Fruit fly (Drosophila melanogaster) whole organism, embryonic: ENCODE measurements around the gene AnxB9.

Source experiments
- Abd-B ChIP-seq: fragments of 200-800 bp; sonication (Bioruptor generic); optimal IDR thresholded peaks from 2 replicates; lab custom pipeline; 2018; ENCODE audit warnings: missing biosample characterization, mild to moderate bottlenecking, missing genetic modification characterization, moderate library complexity
- Atf6 ChIP-seq: fragments of 200-800 bp; sonication (Bioruptor generic); IDR thresholded peaks from 2 replicates; pipeline ENCODE4 v1.3.6; 2022; ENCODE audit warnings: missing biosample characterization, missing genetic modification characterization
- CG10366 ChIP-seq: fragments of 200-800 bp; sonication (Bioruptor generic); IDR thresholded peaks from 2 replicates; pipeline ENCODE4 v1.3.6; 2022; ENCODE audit warnings: missing biosample characterization, missing genetic modification characterization
- CG10431 ChIP-seq: fragments of 200-800 bp; sonication (Bioruptor generic); optimal IDR thresholded peaks from 3 replicates; lab custom pipeline; 2018; ENCODE audit warnings: missing biosample characterization, mild to moderate bottlenecking, missing genetic modification characterization
- CG10543 ChIP-seq: fragments of 200-800 bp; sonication (Bioruptor generic); optimal IDR thresholded peaks from 3 replicates; lab custom pipeline; 2017; ENCODE audit warnings: missing biosample characterization, mild to moderate bottlenecking, missing genetic modification characterization, moderate library complexity
- CG11085 ChIP-seq: fragments of 200-800 bp; sonication (Bioruptor generic); IDR thresholded peaks from 2 replicates; pipeline ENCODE4 v1.3.6; 2022; ENCODE audit warnings: missing biosample characterization, missing genetic modification characterization
- CG13296 ChIP-seq: fragments of 200-800 bp; sonication (Bioruptor generic); optimal IDR thresholded peaks from 3 replicates; lab custom pipeline; 2018; ENCODE audit warnings: missing biosample characterization, mild to moderate bottlenecking, missing genetic modification characterization
- CG13424 ChIP-seq: fragments of 200-800 bp; sonication (Bioruptor generic); optimal IDR thresholded peaks from 2 replicates; lab custom pipeline; 2019; ENCODE audit warnings: missing biosample characterization, mild to moderate bottlenecking, missing genetic modification characterization, moderate library complexity
- CG15514 ChIP-seq: fragments of 200-800 bp; sonication (Bioruptor generic); optimal IDR thresholded peaks from 3 replicates; lab custom pipeline; 2017; ENCODE audit warnings: missing biosample characterization, missing genetic modification characterization, mild to moderate bottlenecking, moderate library complexity, missing genetic modification reagents
- CG17612 ChIP-seq: fragments of 200-800 bp; sonication (Bioruptor generic); IDR thresholded peaks from 2 replicates; pipeline ENCODE4 v1.3.6; 2022; ENCODE audit warnings: missing biosample characterization, missing genetic modification characterization
- CG17829 ChIP-seq: fragments of 200-800 bp; optimal IDR thresholded peaks from 2 replicates; lab custom pipeline; 2019; ENCODE audit warnings: missing biosample characterization, mild to moderate bottlenecking, missing genetic modification characterization, moderate library complexity
- CG2129 ChIP-seq: fragments of 200-800 bp; sonication (Bioruptor generic); IDR thresholded peaks from 2 replicates; pipeline ENCODE4 v1.3.6; 2022; ENCODE audit warnings: missing biosample characterization, missing genetic modification characterization; ENCODE audit not compliant: partially characterized antibody
- CG30020 ChIP-seq: fragments of 200-800 bp; optimal IDR thresholded peaks from 2 replicates; lab custom pipeline; 2019; ENCODE audit warnings: missing biosample characterization, mild to moderate bottlenecking, missing genetic modification characterization, moderate library complexity
- CG31224 ChIP-seq: fragments of 200-800 bp; sonication (Bioruptor generic); IDR thresholded peaks from 2 replicates; pipeline ENCODE4 v1.3.6; 2022; ENCODE audit warnings: missing biosample characterization, missing genetic modification characterization
- CG3407 ChIP-seq: fragments of 200-800 bp; sonication (Bioruptor generic); optimal IDR thresholded peaks from 2 replicates; lab custom pipeline; 2018; ENCODE audit warnings: missing biosample characterization, mild to moderate bottlenecking, missing genetic modification characterization
- CG34422 ChIP-seq: fragments of 200-800 bp; sonication (Bioruptor generic); IDR thresholded peaks from 3 replicates; pipeline ENCODE4 v1.3.6; 2022; ENCODE audit warnings: missing biosample characterization, missing genetic modification characterization
- CG3726 ChIP-seq: fragments of 200-800 bp; sonication (Bioruptor generic); IDR thresholded peaks from 3 replicates; pipeline ENCODE4, ENCODE4 v1.3.6; 2022; ENCODE audit warnings: missing biosample characterization, missing genetic modification characterization
- CG4707 ChIP-seq: fragments of 200-800 bp; sonication (Bioruptor generic); optimal IDR thresholded peaks from 2 replicates; lab custom pipeline; 2018; ENCODE audit warnings: missing biosample characterization, mild to moderate bottlenecking, missing genetic modification characterization, moderate library complexity
- CG5245 ChIP-seq: fragments of 200-800 bp; sonication (Bioruptor generic); optimal IDR thresholded peaks from 3 replicates; lab custom pipeline; 2016; ENCODE audit warnings: missing biosample characterization, missing genetic modification characterization
- CG6254 ChIP-seq: fragments of 200-800 bp; sonication (Bioruptor generic); optimal IDR thresholded peaks from 3 replicates; lab custom pipeline; 2017; ENCODE audit warnings: mild to moderate bottlenecking, missing biosample characterization, missing genetic modification reagents, missing genetic modification characterization
- CG8944 ChIP-seq: fragments of 200-800 bp; sonication (Bioruptor generic); optimal IDR thresholded peaks from 3 replicates; lab custom pipeline; 2016; ENCODE audit warnings: missing biosample characterization, missing genetic modification characterization
- CG9609 ChIP-seq: fragments of 200-800 bp; sonication (Bioruptor generic); optimal IDR thresholded peaks from 3 replicates; lab custom pipeline; 2016; ENCODE audit warnings: missing biosample characterization, missing genetic modification characterization
- Dek ChIP-seq: fragments of 200-800 bp; sonication (Bioruptor generic); optimal IDR thresholded peaks from 3 replicates; lab custom pipeline; 2019; ENCODE audit warnings: missing biosample characterization, mild to moderate bottlenecking, missing genetic modification characterization, moderate library complexity
- Dip3 ChIP-seq: fragments of 200-800 bp; sonication (Bioruptor generic); optimal IDR thresholded peaks from 3 replicates; lab custom pipeline; 2016; ENCODE audit warnings: missing biosample characterization, missing genetic modification characterization
- Fer3 ChIP-seq: fragments of 200-800 bp; sonication (Bioruptor generic); optimal IDR thresholded peaks from 2 replicates; lab custom pipeline; 2018; ENCODE audit warnings: missing biosample characterization, mild to moderate bottlenecking, missing genetic modification characterization, moderate library complexity
- Hey ChIP-seq: fragments of 200-800 bp; sonication (Bioruptor generic); optimal IDR thresholded peaks from 3 replicates; lab custom pipeline; 2018; ENCODE audit warnings: missing biosample characterization, mild to moderate bottlenecking, missing genetic modification characterization
- Hr78 ChIP-seq, 2 experiments: fragments of 200-800 bp in 1 of 2; fragments of >200 bp in 1 of 2; sonication (Bioruptor generic) in 1 of 2; optimal IDR thresholded peaks; 2 replicates each; lab custom pipeline; 2017 to 2019; ENCODE audit warnings: missing biosample characterization in 2 of 2, missing genetic modification characterization in 2 of 2, mild to moderate bottlenecking in 1 of 2, moderate library complexity in 1 of 2
- Lpt ChIP-seq: fragments of >200 bp; optimal IDR thresholded peaks from 2 replicates; lab custom pipeline; 2018; ENCODE audit warnings: missing biosample characterization, missing genetic modification characterization
- Meics ChIP-seq: fragments of 200-800 bp; sonication (Bioruptor generic); optimal IDR thresholded peaks from 2 replicates; lab custom pipeline; 2017; ENCODE audit warnings: missing biosample characterization, mild to moderate bottlenecking, missing genetic modification characterization
- NK7.1 ChIP-seq: fragments of 200-800 bp; sonication (Bioruptor generic); optimal IDR thresholded peaks from 3 replicates; lab custom pipeline; 2016; ENCODE audit warnings: missing biosample characterization, missing genetic modification characterization
- Neu2 ChIP-seq: fragments of 200-800 bp; sonication (Bioruptor generic); optimal IDR thresholded peaks from 3 replicates; lab custom pipeline; 2016; ENCODE audit warnings: missing biosample characterization, missing genetic modification characterization, borderline replicate concordance
- bcd ChIP-seq: fragments of 200-800 bp; sonication (Bioruptor generic); optimal IDR thresholded peaks from 2 replicates; lab custom pipeline; 2017; ENCODE audit warnings: missing biosample characterization, mild to moderate bottlenecking, missing genetic modification characterization
- chinmo ChIP-seq: fragments of 200-800 bp; sonication (Bioruptor generic); IDR thresholded peaks from 4 replicates; pipeline ENCODE4 v1.3.6; 2022; ENCODE audit warnings: missing biosample characterization, missing genetic modification characterization; ENCODE audit not compliant: partially characterized antibody
- ewg ChIP-seq: fragments of 200-800 bp; sonication (Bioruptor generic); optimal IDR thresholded peaks from 3 replicates; lab custom pipeline; 2017; ENCODE audit warnings: mild to moderate bottlenecking, missing biosample characterization, missing genetic modification reagents, missing genetic modification characterization
- fd3F ChIP-seq: fragments of 200-800 bp; sonication (Bioruptor generic); optimal IDR thresholded peaks from 2 replicates; lab custom pipeline; 2018; ENCODE audit warnings: missing biosample characterization, mild to moderate bottlenecking, missing genetic modification characterization, moderate library complexity
- hb ChIP-seq: fragments of 200-800 bp; sonication (Bioruptor generic); IDR thresholded peaks from 3 replicates; pipeline ENCODE4 v1.3.6; 2022; ENCODE audit warnings: missing biosample characterization, missing genetic modification characterization; ENCODE audit not compliant: partially characterized antibody
- knrl ChIP-seq: fragments of 200-800 bp; sonication (Bioruptor generic); IDR thresholded peaks from 3 replicates; pipeline ENCODE4 v1.3.6; 2022; ENCODE audit warnings: missing biosample characterization, missing genetic modification characterization; ENCODE audit not compliant: partially characterized antibody
- oc ChIP-seq: fragments of 200-800 bp; sonication (Bioruptor generic); optimal IDR thresholded peaks from 2 replicates; lab custom pipeline; 2018; ENCODE audit warnings: missing biosample characterization, mild to moderate bottlenecking, missing genetic modification characterization, moderate library complexity
- phol ChIP-seq: fragments of 200-800 bp; sonication (Bioruptor generic); optimal IDR thresholded peaks from 3 replicates; lab custom pipeline; 2018; ENCODE audit warnings: missing biosample characterization, mild to moderate bottlenecking, missing genetic modification characterization, moderate library complexity
- row ChIP-seq: fragments of 200-800 bp; sonication (Bioruptor generic); IDR thresholded peaks from 3 replicates; pipeline ENCODE4 v1.3.6; 2022; ENCODE audit warnings: missing biosample characterization, missing genetic modification characterization
- slbo ChIP-seq: fragments of 200-800 bp; sonication (Bioruptor generic); IDR thresholded peaks from 2 replicates; pipeline ENCODE4 v1.3.6; 2022; ENCODE audit warnings: missing biosample characterization, missing genetic modification characterization
- so ChIP-seq: fragments of 200-800 bp; sonication (Bioruptor generic); IDR thresholded peaks from 3 replicates; pipeline ENCODE4 v1.3.6; 2022; ENCODE audit warnings: missing biosample characterization, missing genetic modification characterization
- sob ChIP-seq: fragments of 200-800 bp; sonication (Bioruptor generic); IDR thresholded peaks from 2 replicates; pipeline ENCODE4 v1.3.6; 2022; ENCODE audit warnings: missing biosample characterization, missing genetic modification characterization
- sqz ChIP-seq: fragments of 200-800 bp; sonication (Bioruptor generic); optimal IDR thresholded peaks from 3 replicates; lab custom pipeline; 2018; ENCODE audit warnings: missing biosample characterization, mild to moderate bottlenecking, missing genetic modification characterization
- tll ChIP-seq, 2 experiments: fragments of 200-800 bp in 1 of 2; fragments of >200 bp in 1 of 2; sonication (Bioruptor generic) in 1 of 2; optimal IDR thresholded peaks; 2 replicates each; lab custom pipeline; 2017 to 2019; ENCODE audit warnings: missing biosample characterization in 2 of 2, missing genetic modification characterization in 2 of 2, mild to moderate bottlenecking in 1 of 2, moderate library complexity in 1 of 2
- toy ChIP-seq: fragments of 200-800 bp; sonication (Bioruptor generic); IDR thresholded peaks from 2 replicates; pipeline ENCODE4 v1.3.6; 2022; ENCODE audit warnings: missing biosample characterization, missing genetic modification characterization
- zfh2 ChIP-seq: fragments of 200-800 bp; sonication (Bioruptor generic); optimal IDR thresholded peaks from 2 replicates; lab custom pipeline; 2016; ENCODE audit warnings: missing biosample characterization, missing genetic modification characterization

The AnxB9 gene

DNA sequence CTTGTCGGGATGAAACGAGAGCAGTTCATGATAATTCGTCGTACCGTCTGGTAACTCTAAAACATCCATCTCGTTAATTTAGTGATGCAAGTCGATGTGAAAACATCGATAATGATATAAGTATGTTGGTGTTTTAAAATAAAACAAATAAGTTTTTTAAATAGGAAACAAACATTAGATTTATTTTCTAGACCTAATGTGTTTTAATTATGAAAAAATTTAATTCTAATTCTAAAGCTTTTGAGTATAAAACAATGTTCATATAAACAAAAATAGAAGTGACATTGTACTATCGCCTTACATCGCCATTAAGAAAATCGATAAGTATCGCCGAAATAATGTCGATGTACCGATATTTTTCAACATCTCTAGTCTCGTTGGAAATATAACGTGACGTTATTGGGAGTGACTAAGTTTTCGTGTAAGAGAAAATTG, 46.0 kb downstream of the AnxB9 start, which contains the start of gene Rab11 (continued):
- TF ChIP-seq CG13424 (peak; percentile 59), CG34422 (GFP tag; lab: Robert Waterston, UW) (no peak), Dek (tag; lab: Kevin White, UChicago) (peak; percentile 8), Dip3 (peak; percentile 3), NK7.1 (GFP tag; lab: Kevin White, UChicago) (no peak), knrl (GFP tag; lab: Robert Waterston, UW) (peak; percentile 96), Fer3 (tag; lab: Kevin White, UChicago) (no peak), tll (GFP tag; optimal IDR thresholded peaks at IDR 0.05; lab: Kevin White, UChicago) (peak in 1 of 2 experiments; percentile 11), CG15514 (GFP tag; lab: Kevin White, UChicago) (peak; percentile 58), CG30020 (tag; lab: Kevin White, UChicago) (peak; percentile 67), CG3407 (GFP tag; lab: Kevin White, UChicago) (no peak), ewg (peak; percentile 16), CG2129 (peak; percentile 77), CG13296 (GFP tag; lab: Kevin White, UChicago) (peak; percentile 22), CG4707 (GFP tag; lab: Kevin White, UChicago) (no peak), sqz (GFP tag; lab: Kevin White, UChicago) (no peak), fd3F (GFP tag; lab: Kevin White, UChicago) (peak; percentile 19), CG8944 (GFP tag; lab: Kevin White, UChicago) (peak; percentile 34), chinmo (GFP tag; lab: Robert Waterston, UW) (peak; percentile 61; the same call in 3 of the 4 replicates), Lpt (GFP tag; lab: Kevin White, UChicago) (no peak), zfh2 (GFP tag; lab: Kevin White, UChicago) (peak; percentile 23), CG10366 (GFP tag; lab: Robert Waterston, UW) (peak; percentile 28), Abd-B (GFP tag; lab: Kevin White, UChicago) (peak; percentile 66), row (peak; percentile 83)
- TF ChIP-seq, all 482 proteins: peak for 223

DNA sequence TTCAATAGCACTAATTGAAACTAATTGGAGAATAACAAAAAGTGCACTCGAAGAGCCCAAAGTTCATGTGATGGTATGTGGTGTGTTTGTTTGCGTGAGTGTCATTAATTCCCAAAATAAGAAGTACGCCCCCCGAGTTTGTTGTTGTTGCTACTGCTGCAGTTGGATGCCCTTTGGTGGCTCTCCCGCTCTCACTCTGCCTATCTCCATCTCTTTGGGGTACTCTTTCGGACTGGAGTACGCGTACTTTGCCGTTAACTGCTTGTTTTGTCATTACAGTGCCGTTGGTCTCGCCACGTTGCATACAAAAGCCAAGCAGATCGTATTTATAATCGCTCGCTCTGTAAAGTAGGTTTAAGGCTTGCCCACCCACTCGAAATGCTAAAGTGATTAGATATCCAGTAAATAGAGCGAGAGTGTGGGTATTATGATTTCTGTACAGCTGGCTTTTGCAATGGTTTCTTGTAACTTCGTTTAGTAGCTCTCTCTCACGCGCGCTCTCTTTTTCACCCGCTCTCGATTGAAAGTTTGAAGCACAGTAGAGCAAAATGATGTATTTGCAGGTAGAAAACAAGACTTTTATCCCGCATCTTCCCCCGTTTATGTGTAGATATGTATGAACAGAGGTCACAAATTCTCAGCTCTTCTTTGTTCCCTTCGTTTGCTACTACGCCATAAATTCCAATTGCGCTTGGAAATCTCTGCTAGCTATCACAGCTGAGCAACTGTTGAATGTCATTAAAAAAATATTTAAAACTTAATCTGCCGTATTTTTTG, 47.1 kb downstream of the AnxB9 start:
- TF ChIP-seq oc (tag; lab: Kevin White, UChicago), result peak; percentile 42
- TF ChIP-seq Hr78 (GFP tag; optimal IDR thresholded peaks at IDR 0.05; lab: Kevin White, UChicago), result no peak
- TF ChIP-seq CG5245, result no peak
- no peak for TF ChIP-seq Neu2 (GFP tag; lab: Kevin White, UChicago)
- TF ChIP-seq bcd (GFP tag; lab: Kevin White, UChicago), result peak; percentile 19
- TF ChIP-seq CG17612 (GFP tag; lab: Robert Waterston, UW), result no peak
- no peak for TF ChIP-seq CG9609 (GFP tag; lab: Kevin White, UChicago)
- TF ChIP-seq CG10543, result no peak
- peak; percentile 51; the same call in 1 of the 3 replicates for TF ChIP-seq so (GFP tag; lab: Robert Waterston, UW)
- peak; percentile 19 for TF ChIP-seq CG17829 (tag; lab: Kevin White, UChicago)
- peak; percentile 36; the same call in 1 of the 2 replicates for TF ChIP-seq CG31224 (GFP tag; lab: Robert Waterston, UW)
- TF ChIP-seq Hey (tag; lab: Kevin White, UChicago), result no peak
- TF ChIP-seq sob (GFP tag; lab: Robert Waterston, UW), result no peak
- TF ChIP-seq Meics (GFP tag; lab: Kevin White, UChicago), result peak; percentile 63
- no peak for TF ChIP-seq CG10431
- peak; percentile 42 for TF ChIP-seq phol (tag; lab: Kevin White, UChicago)
- 0 out of 2 replicates have a peak, but pooled peaks have one; percentile 18 for TF ChIP-seq slbo (GFP tag; lab: Robert Waterston, UW)
- no peak for TF ChIP-seq hb (GFP tag; lab: Robert Waterston, UW)
- TF ChIP-seq CG11085 (GFP tag; lab: Robert Waterston, UW), result no peak
- TF ChIP-seq CG3726 (GFP tag; lab: Robert Waterston, UW), result no peak
- no peak for TF ChIP-seq toy (GFP tag; lab: Robert Waterston, UW)
- peak; percentile 39 for TF ChIP-seq Abd-B (GFP tag; lab: Kevin White, UChicago)
- 0 out of 2 replicates have a peak, but pooled peaks have one; percentile 15 for TF ChIP-seq Atf6
- TF ChIP-seq CG6254 (GFP tag; lab: Kevin White, UChicago), result peak; percentile 64
